Fruit fly (Drosophila melanogaster) whole organism, wandering third instar larva: ENCODE results near the gene Frmd5.
A peak's percentile ranks its signal among the peaks of the same experiment; 100 is the strongest.

Experiments used
- HLH106 ChIP-seq: fragments of 200-800 bp; optimal IDR thresholded peaks from 3 replicates; lab custom pipeline; 2019; ENCODE audit warnings: missing biosample characterization, mild to moderate bottlenecking, missing genetic modification characterization, moderate library complexity
- Hr78 ChIP-seq: fragments of >200 bp; optimal IDR thresholded peaks from 2 replicates; lab custom pipeline; 2017; ENCODE audit warnings: missing biosample characterization, missing genetic modification characterization
- N ChIP-seq: fragments of >200 bp; optimal IDR thresholded peaks from 2 replicates; lab custom pipeline; 2018; ENCODE audit warnings: missing biosample characterization, missing external identifiers, missing genetic modification characterization
- Vsx2 ChIP-seq: fragments of 200-300, 225-300 bp; sonication (Bioruptor generic); optimal IDR thresholded peaks from 2 replicates; lab custom pipeline; 2018; ENCODE audit warnings: missing biosample characterization, missing genetic modification characterization; ENCODE audit not compliant: partially characterized antibody
- dl ChIP-seq, 2 experiments: fragments of 175-275, 200-275 bp in 1 of 2; fragments of 200-275 bp in 1 of 2; sonication (Bioruptor generic); optimal IDR thresholded peaks; lab custom pipeline; 2018; ENCODE audit warnings: mild to moderate bottlenecking in 2 of 2, missing biosample characterization in 2 of 2, missing genetic modification characterization in 2 of 2, moderate library complexity in 2 of 2; ENCODE audit not compliant: partially characterized antibody in 2 of 2, insufficient read depth in 1 of 2
- dsf ChIP-seq: sonication (Bioruptor generic); optimal IDR thresholded peaks from 2 replicates; lab custom pipeline; 2016; ENCODE audit warnings: missing biosample characterization, missing genetic modification characterization, borderline replicate concordance
- fru ChIP-seq: fragments of 200-800 bp; sonication (Bioruptor generic); optimal IDR thresholded peaks from 3 replicates; lab custom pipeline; 2016; ENCODE audit warnings: missing biosample characterization, mild to moderate bottlenecking, missing genetic modification characterization
- jim ChIP-seq: fragments of 175-275, 200-325 bp; sonication (Bioruptor generic); optimal IDR thresholded peaks from 2 replicates; lab custom pipeline; 2016; ENCODE audit warnings: missing biosample characterization, mild to moderate bottlenecking, missing genetic modification characterization
- pan ChIP-seq: fragments of >200 bp; optimal IDR thresholded peaks from 2 replicates; lab custom pipeline; 2017
- sv ChIP-seq: fragments of 200-800 bp; sonication (Bioruptor generic); optimal IDR thresholded peaks from 3 replicates; lab custom pipeline; 2016; ENCODE audit warnings: missing biosample characterization, missing genetic modification characterization

DNA sequence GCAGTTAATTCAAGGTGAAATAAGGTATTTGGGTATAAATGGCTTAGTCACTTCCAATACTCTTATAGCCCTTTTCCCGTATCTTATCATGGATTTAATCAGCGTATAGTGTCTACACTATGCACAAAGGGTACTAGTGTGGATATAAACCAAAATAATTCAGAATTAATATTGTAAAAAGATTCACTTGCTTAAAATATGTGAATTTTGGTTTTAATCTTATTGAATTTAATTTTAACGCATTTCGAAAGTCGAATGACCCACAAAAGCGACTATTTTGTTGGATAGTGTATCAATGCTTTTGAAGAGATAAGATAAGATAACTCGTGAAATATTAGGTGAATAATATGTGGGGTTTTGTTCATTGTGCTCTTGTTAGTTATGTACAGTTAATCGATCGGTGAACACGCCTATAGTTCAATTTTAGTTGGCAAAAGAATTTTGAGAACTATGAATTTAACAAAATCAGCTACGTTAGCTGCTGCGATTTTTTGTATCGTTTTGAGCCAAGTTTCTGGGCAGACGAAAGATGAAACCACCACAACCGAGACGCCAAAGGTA, 37.7 kb downstream of the Frmd5 start, which contains the start of gene CG5096:
- TF ChIP-seq jim (GFP tag; lab: Kevin White, UChicago) (no peak), N (no peak), Vsx2 (GFP tag; lab: Kevin White, UChicago) (no peak), HLH106 (peak; percentile 74), dsf (GFP tag; lab: Kevin White, UChicago) (peak; percentile 4), dl (GFP tag; optimal IDR thresholded peaks at IDR 0.05; lab: Kevin White, UChicago; ENCODE audit: insufficient read depth in 1 of 2, partially characterized antibody in 2 of 2) (no peak), fru (GFP tag; lab: Kevin White, UChicago) (peak; percentile 90), Hr78 (GFP tag; lab: Kevin White, UChicago) (no peak), sv (GFP tag; lab: Kevin White, UChicago) (peak; percentile 77), pan (lab: Kevin White, UChicago) (no peak)
